Worm (Caenorhabditis elegans): ENCODE measurements around the gene Y41E3.8.

- TF ChIP-seq ztf-23 (GFP tag; IDR thresholded peaks at IDR 0.05) (no peak), ztf-29 (GFP tag; IDR thresholded peaks at IDR 0.05) (no peak), tab-1 (GFP tag; IDR thresholded peaks at IDR 0.05) (no peak), klf-2 (GFP tag; conservative IDR thresholded peaks at IDR 0.05) (no peak), flt-1 (GFP tag; IDR thresholded peaks at IDR 0.05) (no peak), ref-1 (GFP tag; conservative IDR thresholded peaks at IDR 0.05) (no peak), cog-1 (tag; optimal IDR thresholded peaks at IDR 0.05) (no peak), med-1 (GFP tag; optimal IDR thresholded peaks at IDR 0.05; ENCODE audit: insufficient read depth) (no peak), T22C8.4 (GFP tag; IDR thresholded peaks at IDR 0.05) (no peak)
Measured at ce11 chrIV:15016984-15017383, 11.8 kb downstream of the Y41E3.8 start.
